Fruit fly (Drosophila melanogaster): ENCODE data around the gene PolZ2.

The PolZ2 gene

dm6 chr3R:5606477-5606876 is 17.8 kb downstream of the PolZ2 start, which contains the start of gene asl:
asl (minus strand) TSS chr3R:5606543.
- TF ChIP-seq h (optimal IDR thresholded peaks at IDR 0.05) (no peak), Sin3A (optimal IDR thresholded peaks at IDR 0.05) (no peak), insv (optimal IDR thresholded peaks at IDR 0.05) (no peak), psq (optimal IDR thresholded peaks at IDR 0.05) (no peak), Myc (optimal IDR thresholded peaks at IDR 0.05) (no peak), ttk (optimal IDR thresholded peaks at IDR 0.05) (no peak)

dm6 chr3R:5608422-5608821 is 19.7 kb downstream of the PolZ2 start:
- no peak for TF ChIP-seq ttk (optimal IDR thresholded peaks at IDR 0.05)

dm6 chr3R:5610656-5611055 is 22.0 kb downstream of the PolZ2 start:
- TF ChIP-seq ttk (optimal IDR thresholded peaks at IDR 0.05) (no peak), Myc (optimal IDR thresholded peaks at IDR 0.05) (no peak), insv (optimal IDR thresholded peaks at IDR 0.05) (no peak), h (optimal IDR thresholded peaks at IDR 0.05) (no peak), psq (optimal IDR thresholded peaks at IDR 0.05) (no peak), Sin3A (optimal IDR thresholded peaks at IDR 0.05) (no peak)

- TF ChIP-seq Myc (optimal IDR thresholded peaks at IDR 0.05) (no peak), ttk (optimal IDR thresholded peaks at IDR 0.05) (no peak), psq (optimal IDR thresholded peaks at IDR 0.05) (no peak), Sin3A (optimal IDR thresholded peaks at IDR 0.05) (no peak), h (optimal IDR thresholded peaks at IDR 0.05) (no peak), insv (optimal IDR thresholded peaks at IDR 0.05) (no peak)
These were observed 22.5 kb downstream of the PolZ2 start for dm6 chr3R:5611167-5611566.

- TF ChIP-seq ttk (optimal IDR thresholded peaks at IDR 0.05) = no peak
- TF ChIP-seq psq (optimal IDR thresholded peaks at IDR 0.05) = no peak
- no peak for TF ChIP-seq Myc (optimal IDR thresholded peaks at IDR 0.05)
- no peak for TF ChIP-seq h (optimal IDR thresholded peaks at IDR 0.05)
- TF ChIP-seq Sin3A (optimal IDR thresholded peaks at IDR 0.05) = no peak
- TF ChIP-seq insv (optimal IDR thresholded peaks at IDR 0.05) = no peak
These were observed 23.1 kb downstream of the PolZ2 start for dm6 chr3R:5611733-5612132.

- TF ChIP-seq Myc (optimal IDR thresholded peaks at IDR 0.05) (no peak), insv (optimal IDR thresholded peaks at IDR 0.05) (no peak), psq (optimal IDR thresholded peaks at IDR 0.05) (no peak), h (optimal IDR thresholded peaks at IDR 0.05) (no peak), ttk (optimal IDR thresholded peaks at IDR 0.05) (no peak), Sin3A (optimal IDR thresholded peaks at IDR 0.05) (no peak)
These were observed 23.9 kb downstream of the PolZ2 start, which contains the start of gene Rga for dm6 chr3R:5612372-5613113. Rga (minus strand) TSS chr3R:5613112.

dm6 chr3R:5613114-5613443 is 24.4 kb downstream of the PolZ2 start, which contains the start of gene Atu:
Atu (plus strand) TSS chr3R:5613358.
- TF ChIP-seq Myc (optimal IDR thresholded peaks at IDR 0.05) = no peak
- TF ChIP-seq ttk (optimal IDR thresholded peaks at IDR 0.05) = no peak
- TF ChIP-seq Sin3A (optimal IDR thresholded peaks at IDR 0.05) = no peak
- TF ChIP-seq insv (optimal IDR thresholded peaks at IDR 0.05) = no peak
- TF ChIP-seq h (optimal IDR thresholded peaks at IDR 0.05) = no peak
- no peak for TF ChIP-seq psq (optimal IDR thresholded peaks at IDR 0.05)

- TF ChIP-seq Myc (optimal IDR thresholded peaks at IDR 0.05) (no peak), Sin3A (optimal IDR thresholded peaks at IDR 0.05) (no peak), h (optimal IDR thresholded peaks at IDR 0.05) (no peak), insv (optimal IDR thresholded peaks at IDR 0.05) (no peak), ttk (optimal IDR thresholded peaks at IDR 0.05) (no peak), psq (optimal IDR thresholded peaks at IDR 0.05) (no peak)
These were observed 26.8 kb downstream of the PolZ2 start for dm6 chr3R:5615484-5615883.

dm6 chr3R:5617923-5618623 is 29.4 kb downstream of the PolZ2 start:
- no peak for TF ChIP-seq h (optimal IDR thresholded peaks at IDR 0.05)

dm6 chr3R:5620387-5620956 is 31.8 kb downstream of the PolZ2 start:
- TF ChIP-seq h (optimal IDR thresholded peaks at IDR 0.05) (no peak), insv (optimal IDR thresholded peaks at IDR 0.05) (no peak), Sin3A (optimal IDR thresholded peaks at IDR 0.05) (no peak), ttk (optimal IDR thresholded peaks at IDR 0.05) (no peak), psq (optimal IDR thresholded peaks at IDR 0.05) (no peak), Myc (optimal IDR thresholded peaks at IDR 0.05) (no peak)

dm6 chr3R:5621714-5622405 is 33.2 kb downstream of the PolZ2 start:
- TF ChIP-seq Myc (optimal IDR thresholded peaks at IDR 0.05) (no peak), psq (optimal IDR thresholded peaks at IDR 0.05) (no peak)

- TF ChIP-seq h (optimal IDR thresholded peaks at IDR 0.05) (no peak), Myc (optimal IDR thresholded peaks at IDR 0.05) (no peak), Sin3A (optimal IDR thresholded peaks at IDR 0.05) (no peak), ttk (optimal IDR thresholded peaks at IDR 0.05) (no peak), psq (optimal IDR thresholded peaks at IDR 0.05) (no peak)
These were observed 33.7 kb downstream of the PolZ2 start for dm6 chr3R:5622406-5622752.
